Worm (Caenorhabditis elegans) whole organism, L1 larva: Measurements from ENCODE around the gene F36H1.3.

Source experiments
- Y116A8C.19 ChIP-seq: sonication (generic microtip); optimal IDR thresholded peaks from 2 replicates; lab custom pipeline; 2016; ENCODE audit warnings: missing compliant biosample characterization, missing genetic modification characterization, borderline replicate concordance
- aha-1 ChIP-seq: fragments of 150-350 bp; optimal IDR thresholded peaks from 2 replicates; lab custom pipeline; 2014; ENCODE audit warnings: missing biosample characterization, missing genetic modification characterization
- ceh-63 ChIP-seq: fragments of 200-800 bp; sonication (Bioruptor generic); optimal IDR thresholded peaks from 2 replicates; lab custom pipeline; 2018; ENCODE audit warnings: mild to moderate bottlenecking, missing genetic modification characterization, missing compliant biosample characterization
- ceh-8 ChIP-seq: fragments of 200-800 bp; sonication (Bioruptor generic); optimal IDR thresholded peaks from 2 replicates; lab custom pipeline; 2018; ENCODE audit warnings: mild to moderate bottlenecking, missing genetic modification characterization, moderate library complexity, missing compliant biosample characterization
- ceh-82 ChIP-seq, 3 experiments: fragments of 150-350 bp in 1 of 3; sonication (generic microtip) in 2 of 3; optimal IDR thresholded peaks; 2 replicates each; lab custom pipeline; 2014 to 2017; ENCODE audit warnings: missing biosample characterization in 3 of 3, missing genetic modification characterization in 3 of 3
- ceh-90 ChIP-seq: sonication (generic microtip); optimal IDR thresholded peaks from 2 replicates; lab custom pipeline; 2016; ENCODE audit warnings: missing genetic modification characterization, missing compliant biosample characterization
- ces-1 ChIP-seq: fragments of 150-350 bp; optimal IDR thresholded peaks from 2 replicates; lab custom pipeline; 2014; ENCODE audit warnings: missing biosample characterization, missing genetic modification reagents, missing genetic modification characterization
- elt-3 ChIP-seq, 6 experiments: fragments of 150-350 bp in 1 of 6; sonication (generic microtip); optimal IDR thresholded peaks; 2 replicates each; lab custom pipeline; 2017 to 2018; ENCODE audit warnings: missing biosample characterization in 6 of 6, missing genetic modification characterization in 6 of 6, inconsistent platforms in 1 of 6
- fkh-4 ChIP-seq: sonication (generic microtip); optimal IDR thresholded peaks from 2 replicates; lab custom pipeline; 2016; ENCODE audit warnings: missing compliant biosample characterization, missing genetic modification characterization, borderline replicate concordance
- fos-1 ChIP-seq: fragments of 150-350 bp; optimal IDR thresholded peaks from 2 replicates; lab custom pipeline; 2014; ENCODE audit warnings: missing biosample characterization, missing genetic modification characterization
- grh-1 ChIP-seq: fragments of 200-800 bp; sonication (Bioruptor generic); IDR thresholded peaks from 2 replicates; pipeline ENCODE4 v1.3.6; 2022; ENCODE audit warnings: missing genetic modification reagents, missing genetic modification characterization, missing compliant biosample characterization
- hlh-17 ChIP-seq: fragments of 200-800 bp; sonication (Bioruptor generic); optimal IDR thresholded peaks from 2 replicates; lab custom pipeline; 2018; ENCODE audit warnings: missing genetic modification characterization, mild to moderate bottlenecking, missing compliant biosample characterization, moderate library complexity, borderline replicate concordance
- irx-1 ChIP-seq: sonication (generic microtip); optimal IDR thresholded peaks from 2 replicates; lab custom pipeline; 2016; ENCODE audit warnings: missing genetic modification characterization, missing compliant biosample characterization
- isw-1 ChIP-seq: fragments of 200-800 bp; sonication (Bioruptor generic); IDR thresholded peaks from 2 replicates; pipeline ENCODE4 v1.3.6; 2022; ENCODE audit warnings: missing genetic modification characterization, missing compliant biosample characterization
- jun-1 ChIP-seq: fragments of 150-350 bp; optimal IDR thresholded peaks from 2 replicates; lab custom pipeline; 2014; ENCODE audit warnings: missing biosample characterization, missing genetic modification reagents, missing genetic modification characterization
- lin-39 ChIP-seq: fragments of 150-350 bp; optimal IDR thresholded peaks from 2 replicates; lab custom pipeline; 2014; ENCODE audit warnings: missing biosample characterization, missing genetic modification reagents, missing genetic modification characterization
- lir-3 ChIP-seq: sonication (generic microtip); optimal IDR thresholded peaks from 2 replicates; lab custom pipeline; 2016; ENCODE audit warnings: mild to moderate bottlenecking, missing genetic modification characterization, moderate library complexity, missing compliant biosample characterization; ENCODE audit not compliant: poor library complexity
- mab-9 ChIP-seq: fragments of 200-800 bp; sonication (Bioruptor generic); IDR thresholded peaks from 2 replicates; pipeline ENCODE4 v1.3.6; 2022; ENCODE audit warnings: missing genetic modification reagents, missing genetic modification characterization, missing compliant biosample characterization
- mdl-1 ChIP-seq, 2 experiments: fragments of 150-350 bp; optimal IDR thresholded peaks; 2 replicates each; lab custom pipeline; 2014 to 2017; ENCODE audit warnings: missing biosample characterization in 2 of 2, missing genetic modification characterization in 2 of 2, inconsistent platforms in 1 of 2
- mep-1 ChIP-seq: fragments of 150-350 bp; optimal IDR thresholded peaks from 2 replicates; lab custom pipeline; 2014; ENCODE audit warnings: missing biosample characterization, missing genetic modification characterization
- nhr-11 ChIP-seq: fragments of 150-350 bp; optimal IDR thresholded peaks from 2 replicates; lab custom pipeline; 2014; ENCODE audit warnings: missing biosample characterization, missing genetic modification characterization
- nhr-12 ChIP-seq: sonication (generic microtip); optimal IDR thresholded peaks from 2 replicates; lab custom pipeline; 2017; ENCODE audit warnings: missing biosample characterization, missing genetic modification characterization
- nhr-237 ChIP-seq: fragments of 150-350 bp; optimal IDR thresholded peaks from 2 replicates; lab custom pipeline; 2014; ENCODE audit warnings: missing biosample characterization, missing genetic modification characterization
- nhr-28 ChIP-seq: fragments of 150-350 bp; optimal IDR thresholded peaks from 2 replicates; lab custom pipeline; 2014; ENCODE audit warnings: missing biosample characterization, missing genetic modification characterization
- nhr-84 ChIP-seq: sonication (generic microtip); optimal IDR thresholded peaks from 2 replicates; lab custom pipeline; 2017; ENCODE audit warnings: missing biosample characterization, missing genetic modification characterization
- pag-3 ChIP-seq: sonication (generic microtip); optimal IDR thresholded peaks from 2 replicates; lab custom pipeline; 2017; ENCODE audit warnings: missing genetic modification characterization, mild to moderate bottlenecking, missing compliant biosample characterization, antibody characterized with exemption, borderline replicate concordance; ENCODE audit not compliant: insufficient read depth
- pqm-1 ChIP-seq: sonication (generic microtip); optimal IDR thresholded peaks from 3 replicates; lab custom pipeline; 2017; ENCODE audit warnings: missing biosample characterization, missing genetic modification characterization
- rnt-1 ChIP-seq: sonication (generic microtip); optimal IDR thresholded peaks from 2 replicates; lab custom pipeline; 2016; ENCODE audit warnings: mild to moderate bottlenecking, missing genetic modification characterization, moderate library complexity, missing compliant biosample characterization
- skn-1 ChIP-seq: fragments of 150-350 bp; optimal IDR thresholded peaks from 2 replicates; lab custom pipeline; 2014; ENCODE audit warnings: missing biosample characterization, missing genetic modification characterization
- snpc-4 ChIP-seq: fragments of 150-350 bp; optimal IDR thresholded peaks from 2 replicates; lab custom pipeline; 2014; ENCODE audit warnings: missing biosample characterization, missing genetic modification characterization
- unc-130 ChIP-seq: fragments of 150-350 bp; optimal IDR thresholded peaks from 2 replicates; lab custom pipeline; 2017; ENCODE audit warnings: missing biosample characterization, missing genetic modification characterization, inconsistent platforms
- unc-62 ChIP-seq: fragments of 150-350 bp; optimal IDR thresholded peaks from 2 replicates; lab custom pipeline; 2014; ENCODE audit warnings: missing biosample characterization, missing genetic modification reagents, missing genetic modification characterization
- unc-98 ChIP-seq: fragments of 200-800 bp; sonication (Bioruptor generic); IDR thresholded peaks from 2 replicates; pipeline ENCODE4 v1.3.6; 2022; ENCODE audit warnings: missing genetic modification characterization, missing compliant biosample characterization
- xbp-1 ChIP-seq: sonication (generic microtip); optimal IDR thresholded peaks from 2 replicates; lab custom pipeline; 2016; ENCODE audit warnings: missing genetic modification characterization, missing compliant biosample characterization
- ztf-11 ChIP-seq, 2 experiments: sonication (generic microtip); optimal IDR thresholded peaks; 2 replicates each; lab custom pipeline; 2016 to 2017; ENCODE audit warnings: missing genetic modification characterization in 2 of 2, missing biosample characterization in 1 of 2, missing compliant biosample characterization in 1 of 2
- ztf-4 ChIP-seq: fragments of 150-350 bp; optimal IDR thresholded peaks from 2 replicates; lab custom pipeline; 2014; ENCODE audit warnings: missing biosample characterization, missing genetic modification characterization

F36H1.3 gene

DNA sequence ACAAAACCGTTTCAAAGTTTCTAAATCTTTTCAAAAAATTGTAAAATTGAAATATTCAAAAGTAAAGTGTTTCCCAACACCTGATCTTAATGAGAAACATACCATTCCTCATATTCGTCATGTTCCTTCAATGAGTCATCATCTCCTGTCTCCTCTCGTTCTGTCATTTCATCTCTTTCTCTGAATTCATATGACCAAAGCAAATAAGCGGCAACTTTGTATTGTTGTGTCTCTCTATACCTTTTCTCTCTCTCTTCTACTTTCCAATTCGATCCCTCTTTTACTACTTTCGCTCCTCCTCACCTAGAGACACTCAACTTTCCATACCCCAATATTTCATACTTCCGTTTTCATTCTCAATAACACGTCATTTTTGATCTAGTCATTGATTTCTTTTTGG, 41.7 kb upstream of the F36H1.3 start (continued):
- peak; percentile 11 for TF ChIP-seq xbp-1 (tag; lab: Kevin White, UChicago)
- TF ChIP-seq ceh-90 (tag; lab: Kevin White, UChicago), result no peak
- TF ChIP-seq ceh-82 (tag; optimal IDR thresholded peaks at IDR 0.05; lab: Kevin White, UChicago), result no peak
- no peak for TF ChIP-seq unc-98 (GFP tag; lab: Robert Waterston, UW)
- no peak for TF ChIP-seq mdl-1 (tag; optimal IDR thresholded peaks at IDR 0.05; lab: Kevin White, UChicago)
- TF ChIP-seq skn-1 (tag; lab: Kevin White, UChicago), result peak; percentile 41
- TF ChIP-seq pag-3 (tag; lab: Kevin White, UChicago), result no peak
- TF ChIP-seq Y116A8C.19 (tag; lab: Kevin White, UChicago), result no peak
- TF ChIP-seq mab-9 (GFP tag; lab: Robert Waterston, UW), result no peak
- TF ChIP-seq rnt-1, result peak; percentile 19
- TF ChIP-seq nhr-84 (tag; lab: Kevin White, UChicago), result no peak
- TF ChIP-seq aha-1, result no peak
- TF ChIP-seq fkh-4 (tag; lab: Kevin White, UChicago), result no peak
- TF ChIP-seq ces-1 (GFP tag; lab: Kevin White, UChicago), result no peak
- no peak for TF ChIP-seq unc-130 (tag; lab: Kevin White, UChicago)
- TF ChIP-seq pqm-1, result no peak
- no peak for TF ChIP-seq ztf-4
- TF ChIP-seq ztf-11 (tag; optimal IDR thresholded peaks at IDR 0.05; lab: Kevin White, UChicago), result no peak
- TF ChIP-seq hlh-17 (GFP tag; lab: Kevin White, UChicago), result no peak
- TF ChIP-seq nhr-11 (tag; lab: Kevin White, UChicago), result no peak
- no peak for TF ChIP-seq lir-3 (tag; lab: Kevin White, UChicago)
- peak; percentile 76 for TF ChIP-seq fos-1
- TF ChIP-seq unc-62 (GFP tag; lab: Kevin White, UChicago), result no peak
- TF ChIP-seq, all 84 proteins: peak for 19

DNA sequence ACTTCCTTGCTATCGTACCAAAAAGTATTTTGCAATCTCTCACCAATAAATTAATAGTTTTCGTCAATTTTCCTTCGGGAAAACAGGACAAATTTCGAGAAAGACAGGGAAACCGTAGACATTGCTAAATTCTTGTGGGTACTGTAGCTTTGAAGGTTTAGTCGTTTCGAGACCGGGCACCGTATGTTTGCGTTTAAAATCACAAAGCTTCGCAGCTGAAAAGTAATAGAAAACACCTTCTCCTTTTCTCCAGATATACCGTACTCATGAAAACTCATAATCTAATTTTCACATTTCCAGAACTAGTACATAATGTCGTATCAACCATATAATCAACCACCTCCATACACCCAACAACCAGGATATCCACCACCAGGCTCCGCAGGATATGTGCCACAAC, 40.9 kb upstream of the F36H1.3 start, which contains the start of gene F13H10.6:
Gene F13H10.6 (plus strand): TSS at position 301 of the 400 bp plus-strand sequence.
- TF ChIP-seq jun-1 (tag; lab: Kevin White, UChicago), result no peak

DNA sequence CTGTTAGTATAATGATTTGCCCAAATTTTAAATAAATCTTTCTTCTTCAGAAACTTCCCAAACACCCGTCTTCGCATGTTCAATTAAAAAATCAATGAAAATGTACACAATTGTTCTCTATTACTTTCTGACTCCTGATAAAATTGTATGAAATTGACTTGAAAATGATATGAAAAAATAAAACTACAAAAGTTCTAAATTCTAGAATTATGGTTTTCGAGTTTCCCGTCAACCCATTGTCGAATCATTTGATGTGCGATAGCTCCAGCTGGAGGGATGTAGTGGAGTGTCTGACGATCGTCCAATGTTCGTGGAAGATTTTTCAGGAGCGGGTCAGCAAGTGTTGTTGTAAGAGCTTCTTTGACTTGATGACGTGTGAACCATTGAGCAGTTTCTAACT, 40.0 kb upstream of the F36H1.3 start:
- TF ChIP-seq ceh-63 (no peak), aha-1 (no peak), unc-62 (GFP tag; lab: Kevin White, UChicago) (no peak), mep-1 (tag; lab: Kevin White, UChicago) (no peak), irx-1 (tag; lab: Kevin White, UChicago) (no peak), ceh-8 (GFP tag; lab: Kevin White, UChicago) (no peak), lin-39 (no peak), nhr-12 (tag; lab: Kevin White, UChicago) (no peak), hlh-17 (GFP tag; lab: Kevin White, UChicago) (no peak), elt-3 (tag; optimal IDR thresholded peaks at IDR 0.05; lab: Kevin White, UChicago) (no peak), pqm-1 (no peak), Y116A8C.19 (tag; lab: Kevin White, UChicago) (no peak), snpc-4 (tag; lab: Kevin White, UChicago) (no peak), unc-130 (tag; lab: Kevin White, UChicago) (no peak), nhr-28 (tag; lab: Kevin White, UChicago) (no peak), nhr-237 (tag; lab: Kevin White, UChicago) (no peak), fos-1 (no peak), grh-1 (no peak)

DNA sequence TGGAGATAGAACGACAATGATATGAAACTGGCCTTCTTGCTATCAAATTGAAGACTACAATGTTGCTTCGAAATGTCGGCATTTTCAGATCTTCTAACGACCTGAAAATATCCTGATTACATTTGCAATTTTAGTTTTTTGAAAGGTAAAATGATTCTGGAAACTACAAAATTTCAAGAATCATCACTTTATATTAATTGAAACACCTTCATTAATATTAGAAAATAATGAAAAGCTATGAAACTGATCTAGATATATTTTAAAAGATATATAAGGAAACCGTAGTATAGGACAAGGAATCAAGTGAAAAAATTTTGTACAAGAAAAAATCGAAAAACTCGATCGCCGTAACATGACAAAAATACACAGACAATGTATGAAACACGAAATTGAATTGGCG, 38.0 kb upstream of the F36H1.3 start, which contains the start of gene ndx-9:
Gene ndx-9 (minus strand): TSS at position 101 of the 400 bp plus-strand sequence.
- TF ChIP-seq ceh-90 (tag; lab: Kevin White, UChicago), result no peak
- no peak for TF ChIP-seq isw-1 (GFP tag; lab: Robert Waterston, UW)
